Fruit fly (Drosophila melanogaster) whole organism, prepupa: ENCODE results near the gene CG13008.

ENCODE experiments used
- CG16779 ChIP-seq: fragments of 200-800 bp; sonication (Bioruptor generic); optimal IDR thresholded peaks from 3 replicates; lab custom pipeline; 2017; ENCODE audit warnings: missing biosample characterization, mild to moderate bottlenecking, missing genetic modification characterization
- CG32006 ChIP-seq: fragments of 200-800 bp; sonication (Bioruptor generic); optimal IDR thresholded peaks from 3 replicates; lab custom pipeline; 2017; ENCODE audit warnings: missing biosample characterization, mild to moderate bottlenecking, missing genetic modification characterization
- CG6276 ChIP-seq: fragments of 200-800 bp; sonication (Bioruptor generic); optimal IDR thresholded peaks from 2 replicates; lab custom pipeline; 2017; ENCODE audit warnings: missing biosample characterization, mild to moderate bottlenecking, missing genetic modification characterization
- CG6854 ChIP-seq: fragments of 200-800 bp; sonication (Bioruptor generic); optimal IDR thresholded peaks from 2 replicates; lab custom pipeline; 2017; ENCODE audit warnings: missing biosample characterization, mild to moderate bottlenecking, missing genetic modification characterization
- CG7368 ChIP-seq: fragments of 200-800 bp; sonication (Bioruptor generic); optimal IDR thresholded peaks from 3 replicates; lab custom pipeline; 2016; ENCODE audit warnings: missing biosample characterization, missing genetic modification characterization
- CG9139 ChIP-seq: fragments of 200-800 bp; sonication (Bioruptor generic); optimal IDR thresholded peaks from 3 replicates; lab custom pipeline; 2017; ENCODE audit warnings: missing biosample characterization, mild to moderate bottlenecking, missing genetic modification characterization
- Eip78C ChIP-seq: fragments of 200-800 bp; sonication (Bioruptor generic); peaks from one replicate; lab custom pipeline; 2016; ENCODE audit warnings: missing biosample characterization, missing genetic modification characterization
- Lpt ChIP-seq: fragments of 200-800 bp; sonication (Bioruptor generic); optimal IDR thresholded peaks from 3 replicates; lab custom pipeline; 2016; ENCODE audit warnings: missing biosample characterization, missing genetic modification characterization
- Met ChIP-seq: fragments of 200-800 bp; sonication (Bioruptor generic); optimal IDR thresholded peaks from 3 replicates; lab custom pipeline; 2016; ENCODE audit warnings: missing biosample characterization, missing genetic modification characterization
- OdsH ChIP-seq: fragments of 200-800 bp; sonication (Bioruptor generic); optimal IDR thresholded peaks from 3 replicates; lab custom pipeline; 2016; ENCODE audit warnings: missing biosample characterization, missing genetic modification characterization
- Smox ChIP-seq: fragments of 200-800 bp; sonication (Bioruptor generic); optimal IDR thresholded peaks from 3 replicates; lab custom pipeline; 2016; ENCODE audit warnings: missing biosample characterization, missing genetic modification characterization
- Sox14 ChIP-seq: fragments of 200-800 bp; sonication (Bioruptor generic); optimal IDR thresholded peaks from 3 replicates; lab custom pipeline; 2016; ENCODE audit warnings: missing biosample characterization, missing genetic modification characterization
- achi ChIP-seq: fragments of 200-800 bp; sonication (Bioruptor generic); optimal IDR thresholded peaks from 3 replicates; lab custom pipeline; 2016; ENCODE audit warnings: missing biosample characterization, missing genetic modification characterization
- acj6 ChIP-seq: fragments of 200-800 bp; sonication (Bioruptor generic); optimal IDR thresholded peaks from 3 replicates; lab custom pipeline; 2016; ENCODE audit warnings: missing biosample characterization, missing genetic modification characterization
- dsx ChIP-seq: fragments of 200-800 bp; optimal IDR thresholded peaks from 3 replicates; lab custom pipeline; 2019; ENCODE audit warnings: missing biosample characterization, mild to moderate bottlenecking, missing genetic modification characterization, moderate library complexity; ENCODE audit not compliant: poor library complexity, severe bottlenecking
- eg ChIP-seq: fragments of 200-800 bp; sonication (Bioruptor generic); IDR thresholded peaks from 3 replicates; pipeline ENCODE4 v1.3.6; 2022; ENCODE audit warnings: missing biosample characterization, missing genetic modification characterization
- esn ChIP-seq: fragments of 200-800 bp; sonication (Bioruptor generic); optimal IDR thresholded peaks from 2 replicates; lab custom pipeline; 2016; ENCODE audit warnings: missing biosample characterization, mild to moderate bottlenecking, missing genetic modification characterization, moderate library complexity
- fd85E ChIP-seq: fragments of 200-800 bp; sonication (Bioruptor generic); optimal IDR thresholded peaks from 3 replicates; lab custom pipeline; 2016; ENCODE audit warnings: missing biosample characterization, missing genetic modification characterization
- fkh ChIP-seq: fragments of 200-800 bp; sonication (Bioruptor generic); optimal IDR thresholded peaks from 3 replicates; lab custom pipeline; 2017; ENCODE audit warnings: missing biosample characterization, mild to moderate bottlenecking, missing genetic modification characterization, moderate library complexity
- spab ChIP-seq: fragments of 200-800 bp; sonication (Bioruptor generic); optimal IDR thresholded peaks from 2 replicates; lab custom pipeline; 2017; ENCODE audit warnings: missing biosample characterization, mild to moderate bottlenecking, missing genetic modification characterization, missing genetic modification reagents
- ss ChIP-seq, 2 experiments: fragments of 200-800 bp; sonication (Bioruptor generic); optimal IDR thresholded peaks; 2 replicates in 1 of 2; 3 replicates in 1 of 2; lab custom pipeline; 2017 to 2018; ENCODE audit warnings: mild to moderate bottlenecking in 2 of 2, missing biosample characterization in 2 of 2, missing genetic modification characterization in 2 of 2, moderate library complexity in 1 of 2
- svp ChIP-seq: fragments of 200-800 bp; sonication (Bioruptor generic); peaks from one replicate; lab custom pipeline; 2016; ENCODE audit warnings: missing biosample characterization, missing genetic modification characterization
- topi ChIP-seq: fragments of 200-800 bp; sonication (Bioruptor generic); optimal IDR thresholded peaks from 3 replicates; lab custom pipeline; 2016; ENCODE audit warnings: missing biosample characterization, missing genetic modification characterization
- vri ChIP-seq: fragments of 200-800 bp; sonication (Bioruptor generic); optimal IDR thresholded peaks from 3 replicates; lab custom pipeline; 2016; ENCODE audit warnings: missing biosample characterization, mild to moderate bottlenecking, missing genetic modification characterization

The CG13008 gene

dm6 chrX:16691440-16691839 is 19.7 kb upstream of the CG13008 start (continued):
- TF ChIP-seq svp (GFP tag; lab: Kevin White, UChicago) (peak; percentile 57), CG6854 (no peak), CG16779 (peak; percentile 51), Smox (GFP tag; lab: Kevin White, UChicago) (peak; percentile 61), acj6 (peak; percentile 78), CG9139 (GFP tag; lab: Kevin White, UChicago) (peak; percentile 11), CG6276 (GFP tag; lab: Kevin White, UChicago) (peak; percentile 79), Lpt (GFP tag; lab: Kevin White, UChicago) (peak; percentile 80)
- TF ChIP-seq, all 60 proteins: peak for 54

- peak; percentile 9 for TF ChIP-seq Eip78C (GFP tag; lab: Kevin White, UChicago)
- TF ChIP-seq CG32006 (GFP tag; lab: Kevin White, UChicago): peak; percentile 43
- TF ChIP-seq dsx (GFP tag; lab: Kevin White, UChicago): no peak
- peak; percentile 7 for TF ChIP-seq Lpt (GFP tag; lab: Kevin White, UChicago)
- peak; percentile 42 for TF ChIP-seq fkh (GFP tag; lab: Kevin White, UChicago)
- TF ChIP-seq, all 60 proteins: peak for 4
Measured at dm6 chrX:16692325-16692724, 18.8 kb upstream of the CG13008 start.

dm6 chrX:16693805-16694387 is 17.2 kb upstream of the CG13008 start:
- TF ChIP-seq ss (GFP tag; optimal IDR thresholded peaks at IDR 0.05; lab: Kevin White, UChicago) (no peak), Sox14 (GFP tag; lab: Kevin White, UChicago) (no peak), CG7368 (GFP tag; lab: Kevin White, UChicago) (no peak)

- TF ChIP-seq svp (GFP tag; lab: Kevin White, UChicago): peak; percentile 36
- peak; percentile 19 for TF ChIP-seq achi (GFP tag; lab: Kevin White, UChicago)
- TF ChIP-seq fkh (GFP tag; lab: Kevin White, UChicago): peak; percentile 5
- no peak for TF ChIP-seq CG9139 (GFP tag; lab: Kevin White, UChicago)
- TF ChIP-seq esn (GFP tag; lab: Kevin White, UChicago): no peak
- peak; percentile 4 for TF ChIP-seq Lpt (GFP tag; lab: Kevin White, UChicago)
- no peak for TF ChIP-seq vri (GFP tag; lab: Kevin White, UChicago)
- peak; percentile 53 for TF ChIP-seq Eip78C (GFP tag; lab: Kevin White, UChicago)
- TF ChIP-seq eg (GFP tag; lab: Robert Waterston, UW): peak; percentile 31; the same call in 1 of the 3 replicates
- no peak for TF ChIP-seq spab (GFP tag; lab: Kevin White, UChicago)
- TF ChIP-seq CG6276 (GFP tag; lab: Kevin White, UChicago): no peak
- no peak for TF ChIP-seq Met (GFP tag; lab: Kevin White, UChicago)
- TF ChIP-seq, all 60 proteins: peak for 6
Measured at dm6 chrX:16694477-16694876, 16.6 kb upstream of the CG13008 start.

dm6 chrX:16694959-16695358 is 16.1 kb upstream of the CG13008 start, which contains the start of gene Septin4:
Gene Septin4, minus strand, starts transcription at chrX:16695173.
- TF ChIP-seq Eip78C (GFP tag; lab: Kevin White, UChicago) (peak; percentile 82), topi (GFP tag; lab: Kevin White, UChicago) (no peak), fd85E (GFP tag; lab: Kevin White, UChicago) (no peak)

dm6 chrX:16695658-16696181 is 15.4 kb upstream of the CG13008 start, which contains the start of gene CG4678:
Gene CG4678, plus strand, starts transcription at chrX:16696131.
- TF ChIP-seq topi (GFP tag; lab: Kevin White, UChicago) (no peak), svp (GFP tag; lab: Kevin White, UChicago) (peak; percentile 72), CG6276 (GFP tag; lab: Kevin White, UChicago) (no peak), OdsH (GFP tag; lab: Kevin White, UChicago) (no peak)
